Fruit fly (Drosophila melanogaster): ENCODE measurements around the gene Gr8a.

The Gr8a gene

DNA sequence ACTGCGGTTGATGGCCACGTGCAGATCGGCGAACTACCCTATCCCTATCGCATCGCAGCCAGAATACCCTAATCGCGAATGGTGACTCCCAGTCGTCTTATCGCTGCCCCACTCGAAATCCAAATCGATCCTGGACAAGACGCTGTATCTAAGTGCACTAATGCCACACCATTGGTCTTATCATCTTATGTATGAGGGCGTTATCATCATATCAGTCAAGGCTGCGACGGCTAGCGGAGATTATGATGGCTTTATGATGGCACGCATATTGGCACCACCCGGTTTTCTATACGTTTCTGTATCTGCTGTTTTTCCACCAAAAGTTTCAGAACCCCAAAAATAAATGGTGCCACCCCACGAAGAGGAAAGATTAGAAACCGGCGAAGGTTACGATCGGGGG, 26.7 kb upstream of the Gr8a start (continued):
- TF ChIP-seq p53 (GFP tag; optimal IDR thresholded peaks at IDR 0.05) (no peak), ftz-f1 (GFP tag; optimal IDR thresholded peaks at IDR 0.05) (peak; percentile 74), stwl (tag; optimal IDR thresholded peaks at IDR 0.05) (no peak), Taf1 (GFP tag; IDR thresholded peaks at IDR 0.05) (no peak), sd (tag; optimal IDR thresholded peaks at IDR 0.05) (peak; percentile 6), Dll (GFP tag; IDR thresholded peaks at IDR 0.05; ENCODE audit: partially characterized antibody) (no peak), crp (GFP tag; optimal IDR thresholded peaks at IDR 0.05) (no peak), Dref (GFP tag; IDR thresholded peaks at IDR 0.05) (no peak), br (optimal IDR thresholded peaks at IDR 0.05) (no peak), CG11504 (tag; optimal IDR thresholded peaks at IDR 0.05) (no peak), Hey (tag; optimal IDR thresholded peaks at IDR 0.05) (peak; percentile 0), dpn (GFP tag; optimal IDR thresholded peaks at IDR 0.05) (no peak), tna (GFP tag; IDR thresholded peaks at IDR 0.05; ENCODE audit: partially characterized antibody) (peak; percentile 12; the same call in 1 of the 2 replicates), cas (GFP tag; IDR thresholded peaks at IDR 0.05) (no peak), schlank (tag; optimal IDR thresholded peaks at IDR 0.05) (no peak), Fer2 (tag; optimal IDR thresholded peaks at IDR 0.05) (no peak), unpg (GFP tag; optimal IDR thresholded peaks at IDR 0.05) (no peak), grn (GFP tag; optimal IDR thresholded peaks at IDR 0.05) (peak; percentile 84), CG17328 (GFP tag; IDR thresholded peaks at IDR 0.05) (no peak), CoRest (tag; optimal IDR thresholded peaks at IDR 0.05) (no peak), ci (GFP tag; IDR thresholded peaks at IDR 0.05) (no peak), sug (tag; optimal IDR thresholded peaks at IDR 0.05) (peak; percentile 99), CG12299 (tag; optimal IDR thresholded peaks at IDR 0.05) (no peak), CG4854 (GFP tag; optimal IDR thresholded peaks at IDR 0.05) (no peak)

DNA sequence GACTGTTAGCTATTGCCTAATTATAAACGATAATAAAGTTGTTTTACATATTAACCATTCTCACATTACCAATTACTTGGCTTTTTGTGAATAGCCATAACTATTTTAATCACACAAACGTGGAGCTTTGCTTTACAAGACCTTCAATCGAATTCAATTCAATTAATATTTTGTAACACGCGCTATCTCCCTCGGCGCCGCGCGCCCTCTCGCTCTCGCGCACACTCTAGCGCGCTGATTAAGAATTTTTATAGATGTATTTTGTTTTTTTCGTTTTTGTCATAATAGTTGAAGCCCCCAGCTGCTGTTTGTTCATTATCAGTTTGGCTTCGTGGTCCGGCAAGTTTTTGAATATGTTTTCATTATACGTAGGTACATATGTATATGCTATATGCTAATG, 25.9 kb upstream of the Gr8a start:
- TF ChIP-seq sug (tag; optimal IDR thresholded peaks at IDR 0.05), result peak; percentile 95
- TF ChIP-seq HLH54F (GFP tag; optimal IDR thresholded peaks at IDR 0.05), result no peak
- TF ChIP-seq ftz-f1 (GFP tag; optimal IDR thresholded peaks at IDR 0.05), result peak; percentile 83
- no peak for TF ChIP-seq CG8359 (GFP tag; optimal IDR thresholded peaks at IDR 0.05; ENCODE audit: borderline replicate concordance)
- TF ChIP-seq p53 (GFP tag; optimal IDR thresholded peaks at IDR 0.05), result no peak
- peak; percentile 96 for TF ChIP-seq mirr (GFP tag; optimal IDR thresholded peaks at IDR 0.05)
- TF ChIP-seq sd (tag; optimal IDR thresholded peaks at IDR 0.05), result peak; percentile 55
- TF ChIP-seq Lim3 (GFP tag; IDR thresholded peaks at IDR 0.05), result peak; percentile 55; the same call in 1 of the 2 replicates
- TF ChIP-seq Med (GFP tag), result peak; percentile 51
- TF ChIP-seq dm (GFP tag; optimal IDR thresholded peaks at IDR 0.05), result no peak
- peak; percentile 85 for TF ChIP-seq exex (tag; optimal IDR thresholded peaks at IDR 0.05)
- peak; percentile 19 for TF ChIP-seq CG15514 (GFP tag; optimal IDR thresholded peaks at IDR 0.05)
- TF ChIP-seq CG15601 (tag; optimal IDR thresholded peaks at IDR 0.05), result peak; percentile 65
- TF ChIP-seq Pdp1 (GFP tag; optimal IDR thresholded peaks at IDR 0.05), result peak in 1 of 2 experiments; percentile 80
- 0 out of 4 replicates have a peak, but pooled peaks have one; percentile 33 for TF ChIP-seq chinmo (GFP tag; IDR thresholded peaks at IDR 0.05; ENCODE audit: partially characterized antibody)
- TF ChIP-seq caup (GFP tag; optimal IDR thresholded peaks at IDR 0.05; ENCODE audit: severe bottlenecking), result peak; percentile 11
- no peak for TF ChIP-seq CG42726 (GFP tag; IDR thresholded peaks at IDR 0.05; ENCODE audit: partially characterized antibody)
- TF ChIP-seq CG34376 (GFP tag; optimal IDR thresholded peaks at IDR 0.05), result peak; percentile 86
- no peak for TF ChIP-seq ara (GFP tag; IDR thresholded peaks at IDR 0.05)
- TF ChIP-seq danr (GFP tag; IDR thresholded peaks at IDR 0.05), result no peak
- peak; percentile 29 for TF ChIP-seq sqz (GFP tag; optimal IDR thresholded peaks at IDR 0.05)
- peak; percentile 13 for TF ChIP-seq CG13296 (GFP tag; optimal IDR thresholded peaks at IDR 0.05)
- TF ChIP-seq H15 (GFP tag; IDR thresholded peaks at IDR 0.05), result no peak
- TF ChIP-seq zf30C (GFP tag; optimal IDR thresholded peaks at IDR 0.05), result no peak
- peak; percentile 60; the same call in 1 of the 2 replicates for TF ChIP-seq GATAe (GFP tag; conservative IDR thresholded peaks at IDR 0.05)
- peak; percentile 31 for TF ChIP-seq gro (GFP tag; optimal IDR thresholded peaks at IDR 0.05)
- TF ChIP-seq CG13894 (tag; optimal IDR thresholded peaks at IDR 0.05), result peak; percentile 1
- 0 out of 3 replicates have a peak, but pooled peaks have one; percentile 45 for TF ChIP-seq CG2199 (GFP tag; IDR thresholded peaks at IDR 0.05)
- TF ChIP-seq abd-A (tag; optimal IDR thresholded peaks at IDR 0.05), result peak; percentile 89

All from whole organism, embryonic.